Worm (Caenorhabditis elegans): Measurements from ENCODE around the gene F40C5.1.

DNA sequence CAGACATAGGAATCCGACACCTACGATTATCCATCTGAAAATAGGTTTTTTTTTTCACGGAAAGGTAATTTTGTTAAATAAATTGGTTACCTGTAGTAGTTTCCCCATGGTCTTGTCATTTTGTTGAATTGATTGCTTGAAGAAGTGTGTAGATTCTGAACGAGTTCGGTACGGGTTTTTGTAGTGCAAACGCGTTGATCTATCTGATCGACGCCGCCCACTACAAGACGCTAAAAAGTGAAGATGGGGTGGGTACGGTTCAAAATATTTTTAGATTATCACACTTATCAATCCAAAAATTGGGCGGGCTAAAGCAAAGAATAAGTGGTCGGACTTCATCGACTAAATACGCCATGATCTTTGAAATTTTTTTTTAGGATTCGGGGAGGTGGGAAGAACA, 41.9 kb downstream of the F40C5.1 start, which contains the start of gene T22F3.11:
- no peak for TF ChIP-seq gmeb-1 (tag; optimal IDR thresholded peaks at IDR 0.05)
- TF ChIP-seq zag-1 (tag; optimal IDR thresholded peaks at IDR 0.05) = no peak
- TF ChIP-seq alr-1 (tag; optimal IDR thresholded peaks at IDR 0.05) = no peak
- no peak for TF ChIP-seq elt-3 (tag; optimal IDR thresholded peaks at IDR 0.05)
- no peak for TF ChIP-seq lsy-2 (tag; optimal IDR thresholded peaks at IDR 0.05)
- no peak for TF ChIP-seq nhr-237 (tag; optimal IDR thresholded peaks at IDR 0.05)
- TF ChIP-seq egl-27 (tag; optimal IDR thresholded peaks at IDR 0.05) = no peak
- no peak for TF ChIP-seq dmd-4 (tag; optimal IDR thresholded peaks at IDR 0.05)
- TF ChIP-seq unc-62 (GFP tag; optimal IDR thresholded peaks at IDR 0.05) = no peak
- no peak for TF ChIP-seq skn-1 (tag; optimal IDR thresholded peaks at IDR 0.05)
- TF ChIP-seq elt-1 (tag; optimal IDR thresholded peaks at IDR 0.05) = no peak

All from whole organism, L2 larva.